Fruit fly (Drosophila melanogaster) whole organism, embryonic: Measurements from ENCODE around the gene betaNACtes3.
A peak's percentile ranks its signal among the peaks of the same experiment; 100 is the strongest.

ENCODE experiments used
- Atf3 ChIP-seq: fragments of 200-800 bp; sonication (Bioruptor generic); optimal IDR thresholded peaks from 3 replicates; lab custom pipeline; 2016; ENCODE audit warnings: missing biosample characterization, missing genetic modification characterization
- B-H2 ChIP-seq: fragments of 200-800 bp; sonication (Bioruptor generic); optimal IDR thresholded peaks from 2 replicates; lab custom pipeline; 2018; ENCODE audit warnings: missing biosample characterization, mild to moderate bottlenecking, missing genetic modification characterization
- CG10959 ChIP-seq: fragments of 200-800 bp; sonication (Bioruptor generic); IDR thresholded peaks from 2 replicates; pipeline ENCODE4 v1.3.6; 2022; ENCODE audit warnings: missing biosample characterization, missing genetic modification characterization
- CG11504 ChIP-seq: fragments of 200-800 bp; sonication (Bioruptor generic); optimal IDR thresholded peaks from 3 replicates; lab custom pipeline; 2019; ENCODE audit warnings: missing biosample characterization, mild to moderate bottlenecking, missing genetic modification characterization, moderate library complexity
- CG12769 ChIP-seq: fragments of 200-800 bp; sonication (Bioruptor generic); optimal IDR thresholded peaks from 2 replicates; lab custom pipeline; 2019; ENCODE audit warnings: missing biosample characterization, mild to moderate bottlenecking, missing genetic modification characterization, moderate library complexity
- CG13424 ChIP-seq: fragments of 200-800 bp; sonication (Bioruptor generic); optimal IDR thresholded peaks from 2 replicates; lab custom pipeline; 2019; ENCODE audit warnings: missing biosample characterization, mild to moderate bottlenecking, missing genetic modification characterization, moderate library complexity
- CG1603 ChIP-seq: fragments of 200-800 bp; sonication (Bioruptor generic); optimal IDR thresholded peaks from 2 replicates; lab custom pipeline; 2019; ENCODE audit warnings: missing biosample characterization, mild to moderate bottlenecking, missing genetic modification characterization, moderate library complexity
- CG17359 ChIP-seq: fragments of 200-800 bp; sonication (Bioruptor generic); optimal IDR thresholded peaks from 3 replicates; lab custom pipeline; 2018; ENCODE audit warnings: missing biosample characterization, mild to moderate bottlenecking, missing genetic modification characterization, moderate library complexity
- CG1832 ChIP-seq: fragments of 200-800 bp; sonication (Bioruptor generic); optimal IDR thresholded peaks from 2 replicates; lab custom pipeline; 2017; ENCODE audit warnings: missing biosample characterization, mild to moderate bottlenecking, missing genetic modification characterization, inconsistent platforms
- CG2120 ChIP-seq: fragments of 200-800 bp; sonication (Bioruptor generic); optimal IDR thresholded peaks from 3 replicates; lab custom pipeline; 2016; ENCODE audit warnings: missing biosample characterization, missing genetic modification characterization
- CG2129 ChIP-seq: fragments of 200-800 bp; sonication (Bioruptor generic); IDR thresholded peaks from 2 replicates; pipeline ENCODE4 v1.3.6; 2022; ENCODE audit warnings: missing biosample characterization, missing genetic modification characterization; ENCODE audit not compliant: partially characterized antibody
- CG2678 ChIP-seq: fragments of 200-800 bp; sonication (Bioruptor generic); optimal IDR thresholded peaks from 3 replicates; lab custom pipeline; 2019; ENCODE audit warnings: missing biosample characterization, mild to moderate bottlenecking, missing genetic modification characterization, moderate library complexity
- CG4730 ChIP-seq: fragments of 200-800 bp; sonication (Bioruptor generic); IDR thresholded peaks from 2 replicates; pipeline ENCODE4 v1.3.6; 2022; ENCODE audit warnings: missing biosample characterization, missing genetic modification characterization
- CG6272 ChIP-seq: fragments of 200-800 bp; sonication (Bioruptor generic); IDR thresholded peaks from 2 replicates; pipeline ENCODE4 v1.3.6; 2022; ENCODE audit warnings: missing biosample characterization, missing genetic modification characterization
- CG7839 ChIP-seq: fragments of 200-800 bp; sonication (Bioruptor generic); optimal IDR thresholded peaks from 3 replicates; lab custom pipeline; 2018; ENCODE audit warnings: missing biosample characterization, mild to moderate bottlenecking, missing genetic modification characterization, moderate library complexity
- CG8924 ChIP-seq: fragments of 200-800 bp; optimal IDR thresholded peaks from 3 replicates; lab custom pipeline; 2019; ENCODE audit warnings: missing biosample characterization, mild to moderate bottlenecking, missing genetic modification characterization, moderate library complexity
- CG8944 ChIP-seq: fragments of 200-800 bp; sonication (Bioruptor generic); optimal IDR thresholded peaks from 3 replicates; lab custom pipeline; 2016; ENCODE audit warnings: missing biosample characterization, missing genetic modification characterization
- CG9215 ChIP-seq: fragments of 200-800 bp; sonication (Bioruptor generic); IDR thresholded peaks from 2 replicates; pipeline ENCODE4 v1.3.6; 2022; ENCODE audit warnings: missing biosample characterization, missing genetic modification characterization
- CG9817 ChIP-seq: fragments of 200-800 bp; sonication (Bioruptor generic); optimal IDR thresholded peaks from 2 replicates; lab custom pipeline; 2018; ENCODE audit warnings: missing biosample characterization, mild to moderate bottlenecking, missing genetic modification characterization, moderate library complexity
- Camta ChIP-seq: fragments of 200-800 bp; sonication (Bioruptor generic); optimal IDR thresholded peaks from 2 replicates; lab custom pipeline; 2016; ENCODE audit warnings: missing biosample characterization, missing genetic modification characterization
- Ets65A ChIP-seq: fragments of 200-800 bp; sonication (Bioruptor generic); peaks from one replicate; lab custom pipeline; 2016; ENCODE audit warnings: missing biosample characterization, missing genetic modification characterization
- H2.0 ChIP-seq: fragments of 200-800 bp; sonication (Bioruptor generic); IDR thresholded peaks from 2 replicates; pipeline ENCODE4 v1.3.6; 2022; ENCODE audit warnings: missing biosample characterization, missing genetic modification characterization
- Hr51 ChIP-seq, 2 experiments: fragments of 200-800 bp; sonication (Bioruptor generic); optimal IDR thresholded peaks; 2 replicates in 1 of 2; 3 replicates in 1 of 2; lab custom pipeline; 2016 to 2018; ENCODE audit warnings: missing biosample characterization in 2 of 2, missing genetic modification characterization in 2 of 2, mild to moderate bottlenecking in 1 of 2, moderate library complexity in 1 of 2
- Max ChIP-seq: fragments of 200-800 bp; sonication (Bioruptor generic); optimal IDR thresholded peaks from 2 replicates; lab custom pipeline; 2016; ENCODE audit warnings: missing biosample characterization, mild to moderate bottlenecking, missing genetic modification characterization
- Nf-YB ChIP-seq: fragments of 200-800 bp; sonication (Bioruptor generic); optimal IDR thresholded peaks from 3 replicates; lab custom pipeline; 2019; ENCODE audit warnings: missing biosample characterization, mild to moderate bottlenecking, missing genetic modification characterization, moderate library complexity
- Trl ChIP-seq, 3 experiments: fragments of >200 bp in 2 of 3; fragments of 200-800 bp in 1 of 3; sonication (Bioruptor generic) in 1 of 3; optimal IDR thresholded peaks; 2 replicates in 1 of 3; 3 replicates in 2 of 3; lab custom pipeline; 2016 to 2017; ENCODE audit warnings: missing biosample characterization in 1 of 3, missing genetic modification characterization in 1 of 3
- Xbp1 ChIP-seq: fragments of 200-800 bp; sonication (Bioruptor generic); optimal IDR thresholded peaks from 3 replicates; lab custom pipeline; 2016; ENCODE audit warnings: missing biosample characterization, mild to moderate bottlenecking, missing genetic modification characterization
- abd-A ChIP-seq: fragments of 200-800 bp; sonication (Bioruptor generic); optimal IDR thresholded peaks from 3 replicates; lab custom pipeline; 2019; ENCODE audit warnings: missing biosample characterization, mild to moderate bottlenecking, missing genetic modification characterization, moderate library complexity
- amos ChIP-seq: fragments of 200-800 bp; sonication (Bioruptor generic); IDR thresholded peaks from 2 replicates; pipeline ENCODE4 v1.3.6; 2022; ENCODE audit warnings: missing biosample characterization, missing genetic modification characterization; ENCODE audit not compliant: partially characterized antibody
- bsh ChIP-seq, 2 experiments: fragments of 200-800 bp; sonication (Bioruptor generic); optimal IDR thresholded peaks; 2 replicates each; lab custom pipeline; 2017 to 2018; ENCODE audit warnings: mild to moderate bottlenecking in 2 of 2, missing biosample characterization in 2 of 2, missing genetic modification characterization in 2 of 2, moderate library complexity in 1 of 2
- ci ChIP-seq: fragments of 200-800 bp; sonication (Bioruptor generic); IDR thresholded peaks from 3 replicates; pipeline ENCODE4 v1.3.6; 2022; ENCODE audit warnings: missing biosample characterization, missing genetic modification characterization
- dmrt99B ChIP-seq: fragments of 200-800 bp; sonication (Bioruptor generic); optimal IDR thresholded peaks from 2 replicates; lab custom pipeline; 2018; ENCODE audit warnings: missing biosample characterization, mild to moderate bottlenecking, missing genetic modification characterization, moderate library complexity
- eyg ChIP-seq: fragments of 200-800 bp; sonication (Bioruptor generic); optimal IDR thresholded peaks from 3 replicates; lab custom pipeline; 2016; ENCODE audit warnings: missing biosample characterization, missing genetic modification characterization
- fd96Cb ChIP-seq: fragments of 200-800 bp; sonication (Bioruptor generic); optimal IDR thresholded peaks from 2 replicates; lab custom pipeline; 2018; ENCODE audit warnings: missing biosample characterization, mild to moderate bottlenecking, missing genetic modification characterization, moderate library complexity
- grau ChIP-seq: fragments of 200-800 bp; optimal IDR thresholded peaks from 3 replicates; lab custom pipeline; 2019; ENCODE audit warnings: missing biosample characterization, mild to moderate bottlenecking, missing genetic modification characterization, moderate library complexity
- ind ChIP-seq: fragments of 200-800 bp; sonication (Bioruptor generic); optimal IDR thresholded peaks from 3 replicates; lab custom pipeline; 2016; ENCODE audit warnings: missing biosample characterization, missing genetic modification characterization
- ken ChIP-seq: fragments of 200-800 bp; sonication (Bioruptor generic); IDR thresholded peaks from 3 replicates; pipeline ENCODE4 v1.3.6; 2022; ENCODE audit warnings: missing biosample characterization, missing genetic modification characterization
- knrl ChIP-seq: fragments of 200-800 bp; sonication (Bioruptor generic); IDR thresholded peaks from 3 replicates; pipeline ENCODE4 v1.3.6; 2022; ENCODE audit warnings: missing biosample characterization, missing genetic modification characterization; ENCODE audit not compliant: partially characterized antibody
- lab ChIP-seq: fragments of 200-800 bp; sonication (Bioruptor generic); optimal IDR thresholded peaks from 3 replicates; lab custom pipeline; 2017; ENCODE audit warnings: missing biosample characterization, missing genetic modification characterization, mild to moderate bottlenecking, moderate library complexity, missing genetic modification reagents
- peb ChIP-seq: fragments of 200-800 bp; sonication (Bioruptor generic); IDR thresholded peaks from 2 replicates; pipeline ENCODE4 v1.3.6; 2022; ENCODE audit warnings: missing biosample characterization, missing genetic modification characterization
- row ChIP-seq: fragments of 200-800 bp; sonication (Bioruptor generic); IDR thresholded peaks from 3 replicates; pipeline ENCODE4 v1.3.6; 2022; ENCODE audit warnings: missing biosample characterization, missing genetic modification characterization
- scrt ChIP-seq: fragments of 200-800 bp; sonication (Bioruptor generic); optimal IDR thresholded peaks from 2 replicates; lab custom pipeline; 2018; ENCODE audit warnings: missing biosample characterization, mild to moderate bottlenecking, missing genetic modification characterization, moderate library complexity
- slbo ChIP-seq: fragments of 200-800 bp; sonication (Bioruptor generic); IDR thresholded peaks from 2 replicates; pipeline ENCODE4 v1.3.6; 2022; ENCODE audit warnings: missing biosample characterization, missing genetic modification characterization
- toy ChIP-seq: fragments of 200-800 bp; sonication (Bioruptor generic); IDR thresholded peaks from 2 replicates; pipeline ENCODE4 v1.3.6; 2022; ENCODE audit warnings: missing biosample characterization, missing genetic modification characterization
- tup ChIP-seq: fragments of 200-800 bp; sonication (Bioruptor generic); optimal IDR thresholded peaks from 2 replicates; lab custom pipeline; 2016; ENCODE audit warnings: missing biosample characterization, mild to moderate bottlenecking, missing genetic modification characterization, moderate library complexity
- vvl ChIP-seq: fragments of 200-800 bp; sonication (Bioruptor generic); IDR thresholded peaks from 2 replicates; pipeline ENCODE4 v1.3.6; 2022; ENCODE audit warnings: missing biosample characterization, missing genetic modification characterization
- wdn ChIP-seq: fragments of 200-800 bp; sonication (Bioruptor generic); IDR thresholded peaks from 2 replicates; pipeline ENCODE4 v1.3.6; 2022; ENCODE audit warnings: missing biosample characterization, missing genetic modification characterization

betaNACtes3 gene

DNA sequence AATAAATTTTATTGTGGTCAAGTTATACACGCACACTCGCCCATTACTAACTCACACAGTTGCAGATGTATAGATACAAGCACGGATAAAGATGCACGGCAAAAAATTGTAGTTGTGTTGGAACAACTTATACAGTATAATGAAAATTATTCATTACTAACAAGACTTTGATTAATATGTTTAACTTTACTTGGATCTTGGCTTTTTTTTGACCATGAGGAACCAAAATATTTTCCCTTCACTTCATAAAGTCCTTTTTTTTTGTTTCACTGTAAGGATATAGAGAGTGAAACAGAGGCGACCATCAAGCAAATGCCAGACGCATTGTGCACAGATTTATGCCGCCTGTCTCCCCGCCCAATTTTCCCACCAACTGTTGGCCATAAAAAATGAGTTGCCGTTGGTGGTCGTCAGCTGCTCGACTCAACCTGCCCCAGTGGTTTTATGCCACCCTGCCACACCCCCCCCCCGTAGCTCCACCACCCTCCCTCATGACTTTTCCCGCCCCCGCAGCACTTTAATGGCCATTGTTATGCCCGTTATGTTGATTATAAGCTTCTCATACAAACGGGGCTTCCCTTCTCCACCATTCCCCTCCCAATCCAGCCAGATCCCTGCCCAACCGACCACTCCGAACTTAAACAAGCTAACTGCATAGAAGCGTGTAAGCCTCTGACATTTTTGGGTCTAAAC, 47.0 kb upstream of the betaNACtes3 start (continued):
- TF ChIP-seq peb (GFP tag; lab: Robert Waterston, UW), result no peak
- TF ChIP-seq scrt (GFP tag; lab: Kevin White, UChicago), result peak; percentile 19
- TF ChIP-seq CG6272 (GFP tag; lab: Robert Waterston, UW), result no peak
- peak; percentile 76 for TF ChIP-seq abd-A (tag; lab: Kevin White, UChicago)
- no peak for TF ChIP-seq CG4730

DNA sequence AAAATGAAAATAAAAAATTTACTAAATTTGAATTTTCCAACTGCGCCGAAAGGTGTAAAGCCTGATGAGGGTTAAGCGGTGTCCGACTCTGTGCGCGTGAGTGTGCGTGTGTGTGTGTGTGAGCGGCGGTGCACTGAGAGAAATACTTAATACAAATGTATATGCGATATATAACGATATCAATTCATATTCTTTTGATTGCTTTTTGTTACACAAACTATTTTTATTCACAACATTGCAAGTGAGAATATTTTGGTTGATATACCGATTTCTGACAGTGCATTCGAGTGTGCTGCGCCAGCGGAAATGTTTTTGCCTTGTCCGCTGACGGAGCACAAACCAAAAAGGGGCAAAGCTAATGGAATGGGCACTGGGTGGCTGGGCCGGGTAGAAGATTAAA, 46.4 kb upstream of the betaNACtes3 start:
- no peak for TF ChIP-seq CG1832
- peak in 1 of 2 experiments; percentile 41 for TF ChIP-seq bsh (GFP tag; optimal IDR thresholded peaks at IDR 0.05; lab: Kevin White, UChicago)
- TF ChIP-seq CG8944, result no peak
- TF ChIP-seq CG7839 (tag; lab: Kevin White, UChicago), result peak; percentile 33
- 0 out of 2 replicates have a peak, but pooled peaks have one; percentile 20 for TF ChIP-seq H2.0 (GFP tag; lab: Robert Waterston, UW)
- peak; percentile 28 for TF ChIP-seq CG17359 (tag; lab: Kevin White, UChicago)
- TF ChIP-seq Xbp1 (GFP tag; lab: Kevin White, UChicago), result peak; percentile 1
- TF ChIP-seq Atf3 (GFP tag; lab: Kevin White, UChicago), result no peak
- TF ChIP-seq Camta (GFP tag; lab: Kevin White, UChicago), result no peak
- TF ChIP-seq CG9817 (tag; lab: Kevin White, UChicago), result peak; percentile 8
- peak; percentile 38 for TF ChIP-seq CG12769
- TF ChIP-seq eyg (GFP tag; lab: Kevin White, UChicago), result no peak
- peak; percentile 38; the same call in 1 of the 2 replicates for TF ChIP-seq slbo (GFP tag; lab: Robert Waterston, UW)
- TF ChIP-seq wdn (GFP tag; lab: Robert Waterston, UW), result no peak
- TF ChIP-seq Ets65A (GFP tag; lab: Kevin White, UChicago), result peak; percentile 62
- TF ChIP-seq CG2129 (GFP tag; lab: Robert Waterston, UW), result no peak
- no peak for TF ChIP-seq CG9215
- TF ChIP-seq row (GFP tag; lab: Robert Waterston, UW), result 0 out of 3 replicates have a peak, but pooled peaks have one; percentile 33
- TF ChIP-seq ci (GFP tag; lab: Robert Waterston, UW), result 0 out of 3 replicates have a peak, but pooled peaks have one; percentile 24
- TF ChIP-seq grau, result peak; percentile 13
- TF ChIP-seq toy (GFP tag; lab: Robert Waterston, UW), result no peak
- TF ChIP-seq vvl, result 0 out of 2 replicates have a peak, but pooled peaks have one; percentile 21
- TF ChIP-seq ind (GFP tag; lab: Kevin White, UChicago), result no peak
- TF ChIP-seq Nf-YB (GFP tag; lab: Kevin White, UChicago), result no peak
- TF ChIP-seq CG10959 (GFP tag; lab: Robert Waterston, UW), result no peak
- TF ChIP-seq B-H2 (GFP tag; lab: Kevin White, UChicago), result no peak
- TF ChIP-seq lab (GFP tag; lab: Kevin White, UChicago), result peak; percentile 40
- no peak for TF ChIP-seq Trl (optimal IDR thresholded peaks at IDR 0.05; lab: Kevin White, UChicago)
- TF ChIP-seq Trl (GFP tag; optimal IDR thresholded peaks at IDR 0.05; lab: Kevin White, UChicago), result no peak
- no peak for TF ChIP-seq ken (GFP tag; lab: Robert Waterston, UW)
- TF ChIP-seq CG8924 (tag; lab: Kevin White, UChicago), result peak; percentile 4
- no peak for TF ChIP-seq tup (GFP tag; lab: Kevin White, UChicago)
- peak; percentile 20 for TF ChIP-seq fd96Cb (tag; lab: Kevin White, UChicago)
- peak; percentile 38 for TF ChIP-seq CG2678
- peak; percentile 53 for TF ChIP-seq CG11504
- TF ChIP-seq CG1603 (tag; lab: Kevin White, UChicago), result peak; percentile 49
- no peak for TF ChIP-seq knrl
- no peak for TF ChIP-seq Max (GFP tag; lab: Kevin White, UChicago)
- no peak for TF ChIP-seq amos
- TF ChIP-seq CG13424 (tag; lab: Kevin White, UChicago), result peak; percentile 15
- peak in 1 of 2 experiments; percentile 5 for TF ChIP-seq Hr51 (GFP tag; optimal IDR thresholded peaks at IDR 0.05; lab: Kevin White, UChicago)
- TF ChIP-seq dmrt99B (tag; lab: Kevin White, UChicago), result peak; percentile 33
- TF ChIP-seq CG2120 (GFP tag; lab: Kevin White, UChicago), result peak; percentile 10
